Worm (Caenorhabditis elegans) whole organism, L1 larva: ENCODE results near the gene sri-78.

Source experiments
- mdl-1 ChIP-seq, 2 experiments: fragments of 150-350 bp; optimal IDR thresholded peaks; 2 replicates each; lab custom pipeline; 2014 to 2017; ENCODE audit warnings: missing biosample characterization in 2 of 2, missing genetic modification characterization in 2 of 2, inconsistent platforms in 1 of 2
- nhr-237 ChIP-seq: fragments of 150-350 bp; optimal IDR thresholded peaks from 2 replicates; lab custom pipeline; 2014; ENCODE audit warnings: missing biosample characterization, missing genetic modification characterization

ce11 chrII:3225200-3225599, 40.2 kb downstream of the sri-78 start, which contains the start of gene ZC239.16:
- no peak for TF ChIP-seq nhr-237 (tag; lab: Kevin White, UChicago)
- no peak for TF ChIP-seq mdl-1 (tag; optimal IDR thresholded peaks at IDR 0.05; lab: Kevin White, UChicago)
